Fruit fly (Drosophila melanogaster): ENCODE measurements around the gene CG33322.

The CG33322 gene

dm6 chr2L:20840462-20841038 is 24.5 kb upstream of the CG33322 start, which contains the start of gene CG31676 (continued):
- TF ChIP-seq Myb (GFP tag; optimal IDR thresholded peaks at IDR 0.05) (no peak), Hmx (GFP tag; optimal IDR thresholded peaks at IDR 0.05) (no peak), MESR4 (GFP tag; optimal IDR thresholded peaks at IDR 0.05) (no peak), CG17568 (GFP tag; optimal IDR thresholded peaks at IDR 0.05) (peak; percentile 33), en (GFP tag; optimal IDR thresholded peaks at IDR 0.05) (no peak), hkb (optimal IDR thresholded peaks at IDR 0.05) (no peak), hkb (GFP tag; IDR thresholded peaks at IDR 0.05) (no peak), Dbx (GFP tag; IDR thresholded peaks at IDR 0.05) (no peak), CG5953 (GFP tag; IDR thresholded peaks at IDR 0.05) (no peak), Opbp (GFP tag; IDR thresholded peaks at IDR 0.05; ENCODE audit: partially characterized antibody) (no peak), pros (GFP tag; optimal IDR thresholded peaks at IDR 0.05) (no peak), HmgD (GFP tag; optimal IDR thresholded peaks at IDR 0.05) (no peak), CG7963 (GFP tag; IDR thresholded peaks at IDR 0.05; ENCODE audit: partially characterized antibody) (no peak), Nf-YC (tag; optimal IDR thresholded peaks at IDR 0.05) (no peak), gsb-n (tag; optimal IDR thresholded peaks at IDR 0.05) (no peak), dan (GFP tag; IDR thresholded peaks at IDR 0.05) (no peak), Ada2b (GFP tag; IDR thresholded peaks at IDR 0.05) (no peak), nom (GFP tag; optimal IDR thresholded peaks at IDR 0.05) (no peak), CG11456 (GFP tag; IDR thresholded peaks at IDR 0.05) (0 out of 3 replicates have a peak, but pooled peaks have one; percentile 47), Scr (GFP tag; IDR thresholded peaks at IDR 0.05; ENCODE audit: partially characterized antibody) (no peak), CG8478 (optimal IDR thresholded peaks at IDR 0.05) (no peak), CG7786 (GFP tag; optimal IDR thresholded peaks at IDR 0.05) (no peak), nerfin-1 (tag; optimal IDR thresholded peaks at IDR 0.05) (no peak), da (GFP tag; optimal IDR thresholded peaks at IDR 0.05) (no peak), Kr (GFP tag; optimal IDR thresholded peaks at IDR 0.05) (no peak), CG10274 (GFP tag; optimal IDR thresholded peaks at IDR 0.05) (no peak), lbe (GFP tag; optimal IDR thresholded peaks at IDR 0.05) (no peak), CG17829 (tag; optimal IDR thresholded peaks at IDR 0.05) (no peak), Fer2 (tag; optimal IDR thresholded peaks at IDR 0.05) (no peak), CG15514 (GFP tag; optimal IDR thresholded peaks at IDR 0.05) (peak; percentile 48), CG4730 (GFP tag; IDR thresholded peaks at IDR 0.05) (no peak), chinmo (GFP tag; IDR thresholded peaks at IDR 0.05; ENCODE audit: partially characterized antibody) (0 out of 4 replicates have a peak, but pooled peaks have one; percentile 22), CG14667 (GFP tag; IDR thresholded peaks at IDR 0.05) (no peak), CG18262 (tag; optimal IDR thresholded peaks at IDR 0.05) (no peak), dimm (GFP tag; IDR thresholded peaks at IDR 0.05) (no peak), Six4 (GFP tag; optimal IDR thresholded peaks at IDR 0.05) (no peak), kay (GFP tag; optimal IDR thresholded peaks at IDR 0.05) (no peak), CG31388 (GFP tag; optimal IDR thresholded peaks at IDR 0.05) (no peak), CG31365 (tag; optimal IDR thresholded peaks at IDR 0.05) (no peak), pb (GFP tag; optimal IDR thresholded peaks at IDR 0.05) (no peak), odd (GFP tag; optimal IDR thresholded peaks at IDR 0.05) (peak; percentile 37), Chrac-16 (GFP tag; optimal IDR thresholded peaks at IDR 0.05) (no peak), CG34422 (GFP tag; IDR thresholded peaks at IDR 0.05) (no peak), inv (GFP tag; IDR thresholded peaks at IDR 0.05; ENCODE audit: partially characterized antibody) (no peak), PHDP (tag; optimal IDR thresholded peaks at IDR 0.05) (peak; percentile 30), CG32767 (GFP tag; IDR thresholded peaks at IDR 0.05) (no peak), HLH4C (GFP tag; IDR thresholded peaks at IDR 0.05; ENCODE audit: partially characterized antibody) (no peak), sd (tag; optimal IDR thresholded peaks at IDR 0.05) (no peak), zf30C (GFP tag; optimal IDR thresholded peaks at IDR 0.05) (no peak), TFAM (GFP tag; optimal IDR thresholded peaks at IDR 0.05) (no peak), salm (tag; optimal IDR thresholded peaks at IDR 0.05) (no peak)

All from whole organism, embryonic.